Fruit fly (Drosophila melanogaster): Measurements from ENCODE around the gene CG6204.

The CG6204 gene

DNA sequence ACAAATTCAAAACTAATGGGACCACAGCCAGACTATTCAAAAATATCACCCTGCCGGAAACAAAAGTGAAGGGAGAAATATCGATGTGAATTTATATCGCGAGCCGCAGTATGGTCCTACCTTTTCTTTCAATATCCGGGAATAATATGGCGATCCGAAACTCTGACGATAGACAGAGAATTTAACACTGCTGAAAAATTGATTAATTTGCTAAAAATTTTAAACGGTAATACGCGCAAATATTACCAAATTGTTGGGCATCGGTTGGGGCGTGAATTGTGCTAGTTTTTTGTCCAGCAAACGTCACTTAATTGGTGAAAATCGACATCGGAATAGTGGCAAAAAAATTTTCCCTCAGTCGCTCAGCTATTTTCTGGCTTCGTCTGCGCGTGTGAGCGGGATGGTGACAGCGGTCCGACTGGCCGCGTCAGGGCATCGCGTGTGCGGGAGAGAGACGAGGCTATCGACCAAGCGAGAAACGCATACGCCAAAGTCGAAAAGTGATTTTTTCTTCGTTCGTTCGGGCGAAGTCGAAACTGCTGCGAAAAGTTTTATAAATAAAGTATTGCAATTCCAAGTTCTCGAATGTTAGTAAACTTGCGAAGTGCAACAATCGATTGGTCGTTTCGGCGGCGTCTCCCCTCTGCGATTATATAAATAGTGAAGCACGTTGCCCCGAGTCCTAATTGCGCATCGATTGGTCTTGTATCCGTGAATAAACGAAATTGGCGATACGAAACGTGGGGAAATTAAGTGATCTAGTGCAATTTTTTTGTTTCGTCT, 37.0 kb downstream of the CG6204 start, which contains the start of gene mask (continued):
- peak; percentile 74 for TF ChIP-seq CG10209 (GFP tag; optimal IDR thresholded peaks at IDR 0.05)
- TF ChIP-seq CG34422 (GFP tag; IDR thresholded peaks at IDR 0.05): peak; percentile 79
- peak; percentile 70 for TF ChIP-seq wek (GFP tag; optimal IDR thresholded peaks at IDR 0.05)
- TF ChIP-seq CG6175 (GFP tag; IDR thresholded peaks at IDR 0.05): peak; percentile 68; the same call in 1 of the 3 replicates
- TF ChIP-seq CG15073 (GFP tag; optimal IDR thresholded peaks at IDR 0.05): no peak
- peak; percentile 73 for TF ChIP-seq CHES-1-like (GFP tag; optimal IDR thresholded peaks at IDR 0.05)
- peak; percentile 10 for TF ChIP-seq Blimp-1 (GFP tag; optimal IDR thresholded peaks at IDR 0.05)
- peak; percentile 52 for TF ChIP-seq tin (GFP tag; optimal IDR thresholded peaks at IDR 0.05)
- no peak; the same call in 1 of the 2 replicates for TF ChIP-seq GATAe (GFP tag; conservative IDR thresholded peaks at IDR 0.05)
- peak; percentile 50; the same call in 2 of the 3 replicates for TF ChIP-seq CG2889 (GFP tag; IDR thresholded peaks at IDR 0.05)
- peak; percentile 74 for TF ChIP-seq CG9609 (GFP tag; optimal IDR thresholded peaks at IDR 0.05)
- TF ChIP-seq chn (GFP tag; optimal IDR thresholded peaks at IDR 0.05): peak; percentile 65
- TF ChIP-seq TFAM (GFP tag; optimal IDR thresholded peaks at IDR 0.05): no peak
- peak; percentile 63 for TF ChIP-seq maf-S (GFP tag; optimal IDR thresholded peaks at IDR 0.05)
- peak; percentile 75 for TF ChIP-seq wdn (GFP tag; IDR thresholded peaks at IDR 0.05)
- peak; percentile 20; the same call in 2 of the 3 replicates for TF ChIP-seq B-H1 (GFP tag; IDR thresholded peaks at IDR 0.05)
- peak; percentile 73 for TF ChIP-seq CG16863 (GFP tag; optimal IDR thresholded peaks at IDR 0.05)
- peak; percentile 31; the same call in 1 of the 2 replicates for TF ChIP-seq sisA (GFP tag; IDR thresholded peaks at IDR 0.05)
- TF ChIP-seq bsh (GFP tag; optimal IDR thresholded peaks at IDR 0.05): peak; percentile 21 to 54
- TF ChIP-seq en (GFP tag; optimal IDR thresholded peaks at IDR 0.05): peak; percentile 63
- peak; percentile 55; the same call in 1 of the 2 replicates for TF ChIP-seq CG11696 (GFP tag; IDR thresholded peaks at IDR 0.05)
- peak in 1 of 2 experiments; percentile 71 for TF ChIP-seq insv (GFP tag; optimal IDR thresholded peaks at IDR 0.05)
- TF ChIP-seq CG33213 (GFP tag; optimal IDR thresholded peaks at IDR 0.05): peak; percentile 84
- TF ChIP-seq CG7745 (tag; optimal IDR thresholded peaks at IDR 0.05): no peak
- peak; percentile 92 for TF ChIP-seq chm (GFP tag; IDR thresholded peaks at IDR 0.05)
- no peak for TF ChIP-seq Tbp (GFP tag; optimal IDR thresholded peaks at IDR 0.05)
- peak; percentile 72 for TF ChIP-seq CG12744 (GFP tag; optimal IDR thresholded peaks at IDR 0.05)
- TF ChIP-seq fru (optimal IDR thresholded peaks at IDR 0.05): no peak
- TF ChIP-seq Rx (GFP tag; IDR thresholded peaks at IDR 0.05): peak; percentile 88
- no peak for TF ChIP-seq Doc2 (GFP tag; IDR thresholded peaks at IDR 0.05)
- peak; percentile 47 for TF ChIP-seq CG8359 (GFP tag; optimal IDR thresholded peaks at IDR 0.05; ENCODE audit: borderline replicate concordance)
- TF ChIP-seq CG8388 (GFP tag; optimal IDR thresholded peaks at IDR 0.05): peak; percentile 49
- no peak for TF ChIP-seq nerfin-2 (GFP tag; IDR thresholded peaks at IDR 0.05; ENCODE audit: partially characterized antibody)
- peak; percentile 15 for TF ChIP-seq CG15696 (tag; optimal IDR thresholded peaks at IDR 0.05)
- peak; percentile 95 for TF ChIP-seq CG11456 (GFP tag; IDR thresholded peaks at IDR 0.05)
- no peak for TF ChIP-seq CG11504 (tag; optimal IDR thresholded peaks at IDR 0.05)
- TF ChIP-seq CG14050 (GFP tag; IDR thresholded peaks at IDR 0.05): peak; percentile 58
- peak; percentile 85 for TF ChIP-seq CrebB (tag; optimal IDR thresholded peaks at IDR 0.05)
- no peak for TF ChIP-seq CG3838 (GFP tag; optimal IDR thresholded peaks at IDR 0.05)
- TF ChIP-seq Ets65A (GFP tag): peak; percentile 97
- TF ChIP-seq CG30431 (GFP tag; optimal IDR thresholded peaks at IDR 0.05): peak; percentile 33
- peak; percentile 59 for TF ChIP-seq CG5245 (GFP tag; optimal IDR thresholded peaks at IDR 0.05)
- TF ChIP-seq E2f2 (GFP tag; IDR thresholded peaks at IDR 0.05): peak; percentile 61; the same call in 1 of the 2 replicates
- peak; percentile 92 for TF ChIP-seq CG9727 (GFP tag; optimal IDR thresholded peaks at IDR 0.05)
- TF ChIP-seq ken (GFP tag; IDR thresholded peaks at IDR 0.05): peak; percentile 82
- peak; percentile 31 for TF ChIP-seq tup (GFP tag; optimal IDR thresholded peaks at IDR 0.05)
- TF ChIP-seq CTCF (GFP tag; optimal IDR thresholded peaks at IDR 0.05): peak; percentile 44
- 0 out of 2 replicates have a peak, but pooled peaks have one; percentile 24 for TF ChIP-seq CG6689 (GFP tag; IDR thresholded peaks at IDR 0.05)
- TF ChIP-seq inv (GFP tag; IDR thresholded peaks at IDR 0.05; ENCODE audit: partially characterized antibody): no peak
- TF ChIP-seq CG34224 (GFP tag; IDR thresholded peaks at IDR 0.05; ENCODE audit: partially characterized antibody): no peak
